Fruit fly (Drosophila melanogaster): Measurements from ENCODE around the gene CG17167.

DNA sequence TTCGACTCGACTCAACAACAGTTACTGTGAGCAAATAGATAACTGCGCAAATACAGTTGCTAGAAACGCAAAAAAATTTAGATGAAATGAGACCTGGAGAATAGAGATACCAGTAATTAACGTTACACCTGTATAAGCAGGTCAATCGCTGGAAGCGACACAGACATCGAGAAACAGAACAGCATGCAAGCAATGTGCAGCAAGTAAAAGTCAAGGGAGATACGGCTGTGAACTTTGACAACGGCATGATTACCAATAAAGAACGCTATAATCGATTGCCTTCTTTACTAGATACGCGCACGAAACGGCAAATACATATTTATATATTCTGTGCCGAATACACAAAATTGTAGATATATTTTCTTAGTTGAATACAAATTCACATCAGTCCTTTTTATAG lies 23.2 kb downstream of the CG17167 start:
- TF ChIP-seq achi (GFP tag; optimal IDR thresholded peaks at IDR 0.05): no peak
- TF ChIP-seq CG6854 (GFP tag; optimal IDR thresholded peaks at IDR 0.05): no peak
- TF ChIP-seq CG3032 (tag; optimal IDR thresholded peaks at IDR 0.05): no peak
- no peak for TF ChIP-seq Gug (GFP tag; IDR thresholded peaks at IDR 0.05)
- TF ChIP-seq Lpt (GFP tag; optimal IDR thresholded peaks at IDR 0.05): no peak
- TF ChIP-seq fkh (GFP tag; optimal IDR thresholded peaks at IDR 0.05): no peak
- TF ChIP-seq CG34406 (GFP tag; optimal IDR thresholded peaks at IDR 0.05): no peak
- TF ChIP-seq CG8319 (GFP tag; optimal IDR thresholded peaks at IDR 0.05): no peak
- TF ChIP-seq pdm3 (GFP tag; optimal IDR thresholded peaks at IDR 0.05): no peak
- TF ChIP-seq CG7368 (GFP tag; optimal IDR thresholded peaks at IDR 0.05): no peak
